Fruit fly (Drosophila melanogaster) whole organism, embryonic: Measurements from ENCODE around the gene Lrrk.

Experiments
- Atf-2 ChIP-seq: fragments of 200-800 bp; sonication (Bioruptor generic); optimal IDR thresholded peaks from 2 replicates; lab custom pipeline; 2016; ENCODE audit warnings: missing biosample characterization, missing genetic modification characterization
- B-H2 ChIP-seq: fragments of 200-800 bp; sonication (Bioruptor generic); optimal IDR thresholded peaks from 2 replicates; lab custom pipeline; 2018; ENCODE audit warnings: missing biosample characterization, mild to moderate bottlenecking, missing genetic modification characterization
- CG10654 ChIP-seq: fragments of 200-800 bp; sonication (Bioruptor generic); optimal IDR thresholded peaks from 2 replicates; lab custom pipeline; 2016; ENCODE audit warnings: missing biosample characterization, missing genetic modification characterization
- CG10979 ChIP-seq: fragments of 200-800 bp; sonication (Bioruptor generic); optimal IDR thresholded peaks from 2 replicates; lab custom pipeline; 2018; ENCODE audit warnings: missing biosample characterization, mild to moderate bottlenecking, missing genetic modification characterization, moderate library complexity
- CG11504 ChIP-seq: fragments of 200-800 bp; sonication (Bioruptor generic); optimal IDR thresholded peaks from 3 replicates; lab custom pipeline; 2019; ENCODE audit warnings: missing biosample characterization, mild to moderate bottlenecking, missing genetic modification characterization, moderate library complexity
- CG12769 ChIP-seq: fragments of 200-800 bp; sonication (Bioruptor generic); optimal IDR thresholded peaks from 2 replicates; lab custom pipeline; 2019; ENCODE audit warnings: missing biosample characterization, mild to moderate bottlenecking, missing genetic modification characterization, moderate library complexity
- CG13296 ChIP-seq: fragments of 200-800 bp; sonication (Bioruptor generic); optimal IDR thresholded peaks from 3 replicates; lab custom pipeline; 2018; ENCODE audit warnings: missing biosample characterization, mild to moderate bottlenecking, missing genetic modification characterization
- CG1529 ChIP-seq: fragments of 200-800 bp; sonication (Bioruptor generic); optimal IDR thresholded peaks from 3 replicates; lab custom pipeline; 2018; ENCODE audit warnings: missing biosample characterization, missing genetic modification characterization
- CG18262 ChIP-seq: fragments of 200-800 bp; optimal IDR thresholded peaks from 3 replicates; lab custom pipeline; 2019; ENCODE audit warnings: missing biosample characterization, mild to moderate bottlenecking, missing genetic modification characterization, moderate library complexity
- CG2116 ChIP-seq: fragments of 200-800 bp; sonication (Bioruptor generic); optimal IDR thresholded peaks from 3 replicates; lab custom pipeline; 2018; ENCODE audit warnings: missing biosample characterization, mild to moderate bottlenecking, missing genetic modification characterization
- CG2120 ChIP-seq: fragments of 200-800 bp; sonication (Bioruptor generic); optimal IDR thresholded peaks from 3 replicates; lab custom pipeline; 2016; ENCODE audit warnings: missing biosample characterization, missing genetic modification characterization
- CG2712 ChIP-seq: fragments of 200-800 bp; optimal IDR thresholded peaks from 3 replicates; lab custom pipeline; 2019; ENCODE audit warnings: missing biosample characterization, mild to moderate bottlenecking, missing genetic modification characterization, moderate library complexity
- CG30431 ChIP-seq: fragments of 200-800 bp; sonication (Bioruptor generic); optimal IDR thresholded peaks from 2 replicates; lab custom pipeline; 2017; ENCODE audit warnings: missing biosample characterization, missing genetic modification characterization
- CG5245 ChIP-seq: fragments of 200-800 bp; sonication (Bioruptor generic); optimal IDR thresholded peaks from 3 replicates; lab custom pipeline; 2016; ENCODE audit warnings: missing biosample characterization, missing genetic modification characterization
- CG8478 ChIP-seq: fragments of >200 bp; optimal IDR thresholded peaks from 2 replicates; lab custom pipeline; 2018
- CG8944 ChIP-seq: fragments of 200-800 bp; sonication (Bioruptor generic); optimal IDR thresholded peaks from 3 replicates; lab custom pipeline; 2016; ENCODE audit warnings: missing biosample characterization, missing genetic modification characterization
- CG9876 ChIP-seq: fragments of 200-800 bp; sonication (Bioruptor generic); optimal IDR thresholded peaks from 2 replicates; lab custom pipeline; 2016; ENCODE audit warnings: missing biosample characterization, missing genetic modification characterization
- Camta ChIP-seq: fragments of 200-800 bp; sonication (Bioruptor generic); optimal IDR thresholded peaks from 2 replicates; lab custom pipeline; 2016; ENCODE audit warnings: missing biosample characterization, missing genetic modification characterization
- CkIIα-i1 ChIP-seq: fragments of 200-800 bp; sonication (Bioruptor generic); IDR thresholded peaks from 2 replicates; pipeline ENCODE4 v1.3.6; 2022; ENCODE audit warnings: missing biosample characterization, missing genetic modification characterization
- D19A ChIP-seq: fragments of 200-800 bp; optimal IDR thresholded peaks from 3 replicates; lab custom pipeline; 2019; ENCODE audit warnings: missing biosample characterization, mild to moderate bottlenecking, missing genetic modification characterization, moderate library complexity
- Doc2 ChIP-seq: fragments of 200-800 bp; sonication (Bioruptor generic); IDR thresholded peaks from 2 replicates; pipeline ENCODE4 v1.3.6; 2022; ENCODE audit warnings: missing biosample characterization, missing genetic modification characterization
- Fer3 ChIP-seq: fragments of 200-800 bp; sonication (Bioruptor generic); optimal IDR thresholded peaks from 2 replicates; lab custom pipeline; 2018; ENCODE audit warnings: missing biosample characterization, mild to moderate bottlenecking, missing genetic modification characterization, moderate library complexity
- HHEX ChIP-seq: fragments of 200-800 bp; sonication (Bioruptor generic); optimal IDR thresholded peaks from 3 replicates; lab custom pipeline; 2017; ENCODE audit warnings: missing biosample characterization, mild to moderate bottlenecking, missing genetic modification characterization, missing genetic modification reagents
- HLHmδ ChIP-seq: fragments of 200-800 bp; sonication (Bioruptor generic); optimal IDR thresholded peaks from 2 replicates; lab custom pipeline; 2018; ENCODE audit warnings: missing biosample characterization, mild to moderate bottlenecking, missing genetic modification characterization, moderate library complexity
- HmgD ChIP-seq: fragments of 200-800 bp; sonication (Bioruptor generic); optimal IDR thresholded peaks from 3 replicates; lab custom pipeline; 2016; ENCODE audit warnings: missing biosample characterization, missing genetic modification characterization
- Lim3 ChIP-seq: fragments of 200-800 bp; sonication (Bioruptor generic); IDR thresholded peaks from 2 replicates; pipeline ENCODE4 v1.3.6; 2022; ENCODE audit warnings: missing biosample characterization, missing genetic modification characterization
- NC2α ChIP-seq: fragments of 200-800 bp; sonication (Bioruptor generic); optimal IDR thresholded peaks from 2 replicates; lab custom pipeline; 2016; ENCODE audit warnings: missing biosample characterization, missing genetic modification characterization
- Rx ChIP-seq: fragments of 200-800 bp; sonication (Bioruptor generic); IDR thresholded peaks from 2 replicates; pipeline ENCODE4 v1.3.6; 2022; ENCODE audit warnings: missing biosample characterization, missing genetic modification characterization
- Scr ChIP-seq: fragments of 200-800 bp; sonication (Bioruptor generic); IDR thresholded peaks from 2 replicates; pipeline ENCODE4 v1.3.6; 2022; ENCODE audit warnings: missing biosample characterization, missing genetic modification characterization; ENCODE audit not compliant: partially characterized antibody
- Six4 ChIP-seq: fragments of 200-800 bp; sonication (Bioruptor generic); optimal IDR thresholded peaks from 2 replicates; lab custom pipeline; 2016; ENCODE audit warnings: missing biosample characterization, missing genetic modification characterization
- Spps ChIP-seq: fragments of 200-800 bp; sonication (Bioruptor generic); optimal IDR thresholded peaks from 2 replicates; lab custom pipeline; 2018; ENCODE audit warnings: missing biosample characterization, mild to moderate bottlenecking, missing genetic modification characterization
- Ssrp ChIP-seq: fragments of 200-800 bp; sonication (Bioruptor generic); optimal IDR thresholded peaks from 2 replicates; lab custom pipeline; 2018; ENCODE audit warnings: missing biosample characterization, mild to moderate bottlenecking, missing genetic modification characterization, moderate library complexity
- Stat92E ChIP-seq, 3 experiments: fragments of >200 bp in 2 of 3; fragments of 200-800 bp in 1 of 3; sonication (Bioruptor generic) in 1 of 3; optimal IDR thresholded peaks; 2 replicates each; lab custom pipeline; 2017 to 2019; ENCODE audit warnings: missing biosample characterization in 3 of 3, missing genetic modification characterization in 3 of 3, mild to moderate bottlenecking in 1 of 3, moderate library complexity in 1 of 3
- aop ChIP-seq: fragments of 200-800 bp; sonication (Bioruptor generic); IDR thresholded peaks from 2 replicates; pipeline ENCODE4 v1.3.6; 2022; ENCODE audit warnings: missing biosample characterization, missing genetic modification characterization
- bbx ChIP-seq: fragments of 200-800 bp; sonication (Bioruptor generic); IDR thresholded peaks from 2 replicates; pipeline ENCODE4 v1.3.6; 2022; ENCODE audit warnings: missing biosample characterization, missing genetic modification characterization; ENCODE audit not compliant: partially characterized antibody
- chif ChIP-seq, 2 experiments: fragments of 200-800 bp; sonication (Bioruptor generic); optimal IDR thresholded peaks; 3 replicates each; lab custom pipeline; 2016; ENCODE audit warnings: missing biosample characterization in 2 of 2, missing genetic modification characterization in 2 of 2
- crol ChIP-seq: fragments of 200-800 bp; sonication (Bioruptor generic); IDR thresholded peaks from 2 replicates; pipeline ENCODE4 v1.3.6; 2022; ENCODE audit warnings: missing biosample characterization, missing genetic modification characterization
- dan ChIP-seq: fragments of 200-800 bp; sonication (Bioruptor generic); IDR thresholded peaks from 2 replicates; pipeline ENCODE4 v1.3.6; 2022; ENCODE audit warnings: missing biosample characterization, missing genetic modification characterization
- dm ChIP-seq: fragments of 200-800 bp; sonication (Bioruptor generic); optimal IDR thresholded peaks from 3 replicates; lab custom pipeline; 2016; ENCODE audit warnings: missing biosample characterization, missing genetic modification characterization
- dmrt11E ChIP-seq: fragments of 200-800 bp; sonication (Bioruptor generic); optimal IDR thresholded peaks from 3 replicates; lab custom pipeline; 2018; ENCODE audit warnings: missing biosample characterization, mild to moderate bottlenecking, missing genetic modification characterization, moderate library complexity
- dysf ChIP-seq: fragments of 200-800 bp; sonication (Bioruptor generic); IDR thresholded peaks from 3 replicates; pipeline ENCODE4 v1.3.6; 2022; ENCODE audit warnings: missing biosample characterization, missing genetic modification characterization
- esg ChIP-seq: fragments of 200-800 bp; sonication (Bioruptor generic); conservative IDR thresholded peaks from 2 replicates; pipeline ENCODE4 v1.3.6; 2022; ENCODE audit warnings: missing biosample characterization, missing genetic modification characterization
- gcm2 ChIP-seq: fragments of 200-800 bp; sonication (Bioruptor generic); optimal IDR thresholded peaks from 2 replicates; lab custom pipeline; 2016; ENCODE audit warnings: missing biosample characterization, missing genetic modification characterization
- grau ChIP-seq: fragments of 200-800 bp; optimal IDR thresholded peaks from 3 replicates; lab custom pipeline; 2019; ENCODE audit warnings: missing biosample characterization, mild to moderate bottlenecking, missing genetic modification characterization, moderate library complexity
- nmo ChIP-seq: fragments of 200-800 bp; sonication (Bioruptor generic); optimal IDR thresholded peaks from 2 replicates; lab custom pipeline; 2018; ENCODE audit warnings: missing biosample characterization, mild to moderate bottlenecking, missing genetic modification characterization, moderate library complexity
- onecut ChIP-seq: fragments of 200-800 bp; sonication (Bioruptor generic); IDR thresholded peaks from 2 replicates; pipeline ENCODE4 v1.3.6; 2022; ENCODE audit warnings: missing biosample characterization, missing genetic modification characterization
- ro ChIP-seq: fragments of 200-800 bp; sonication (Bioruptor generic); IDR thresholded peaks from 2 replicates; pipeline ENCODE4 v1.3.6; 2022; ENCODE audit warnings: missing biosample characterization, missing genetic modification characterization
- run ChIP-seq: fragments of 200-800 bp; sonication (Bioruptor generic); optimal IDR thresholded peaks from 3 replicates; lab custom pipeline; 2018; ENCODE audit warnings: missing biosample characterization, mild to moderate bottlenecking, missing genetic modification characterization
- schlank ChIP-seq: fragments of 200-800 bp; sonication (Bioruptor generic); optimal IDR thresholded peaks from 2 replicates; lab custom pipeline; 2018; ENCODE audit warnings: missing biosample characterization, mild to moderate bottlenecking, missing genetic modification characterization
- toy ChIP-seq: fragments of 200-800 bp; sonication (Bioruptor generic); IDR thresholded peaks from 2 replicates; pipeline ENCODE4 v1.3.6; 2022; ENCODE audit warnings: missing biosample characterization, missing genetic modification characterization
- tup ChIP-seq: fragments of 200-800 bp; sonication (Bioruptor generic); optimal IDR thresholded peaks from 2 replicates; lab custom pipeline; 2016; ENCODE audit warnings: missing biosample characterization, mild to moderate bottlenecking, missing genetic modification characterization, moderate library complexity

Lrrk gene

DNA sequence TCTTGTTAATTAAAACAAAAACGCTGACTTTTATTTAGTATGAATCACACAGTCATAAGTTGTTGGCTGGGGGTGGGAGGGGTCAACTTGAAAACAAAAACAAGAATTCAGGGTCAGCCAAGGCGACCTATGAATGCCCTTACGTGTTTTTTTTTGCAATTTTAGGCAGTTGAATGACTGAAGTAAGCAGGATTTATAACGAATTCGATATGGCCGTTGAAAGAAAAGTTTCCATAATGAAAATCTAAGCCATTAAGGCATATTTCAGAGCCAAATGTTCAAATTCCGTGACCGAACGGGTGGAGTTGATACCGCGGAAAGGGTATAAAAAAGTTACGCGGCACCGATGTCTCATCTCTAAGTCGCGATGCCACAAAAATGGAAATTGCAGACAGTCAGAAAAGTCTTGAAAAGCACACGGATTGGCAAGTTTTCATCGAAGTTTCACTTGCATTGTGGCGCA, 1.3 kb upstream of the Lrrk start (continued):
- peak; percentile 89 for TF ChIP-seq crol (GFP tag; lab: Robert Waterston, UW)
- TF ChIP-seq CG10979 (tag; lab: Kevin White, UChicago), result peak; percentile 66
- peak; percentile 50 for TF ChIP-seq NC2α
- TF ChIP-seq Scr (GFP tag; lab: Robert Waterston, UW), result no peak
- TF ChIP-seq CG18262 (tag; lab: Kevin White, UChicago), result no peak
- peak; percentile 66 for TF ChIP-seq CG5245 (GFP tag; lab: Kevin White, UChicago)
- TF ChIP-seq CG11504 (tag; lab: Kevin White, UChicago), result no peak
- peak; percentile 41 for TF ChIP-seq Camta (GFP tag; lab: Kevin White, UChicago)
- TF ChIP-seq esg, result peak; percentile 46
- peak; percentile 78 for TF ChIP-seq CG8944
- TF ChIP-seq CG2120 (GFP tag; lab: Kevin White, UChicago), result peak; percentile 85
- TF ChIP-seq HLHmδ (GFP tag; lab: Kevin White, UChicago), result no peak
- no peak for TF ChIP-seq nmo (GFP tag; lab: Kevin White, UChicago)
- TF ChIP-seq run (tag; lab: Kevin White, UChicago), result no peak
- peak; percentile 62 for TF ChIP-seq HHEX (GFP tag; lab: Kevin White, UChicago)
- TF ChIP-seq bbx, result no peak
- TF ChIP-seq D19A (tag; lab: Kevin White, UChicago), result peak; percentile 100
- peak; percentile 9 for TF ChIP-seq tup (GFP tag; lab: Kevin White, UChicago)
- peak; percentile 54 for TF ChIP-seq CG10654 (GFP tag; lab: Kevin White, UChicago)
- peak; percentile 57 for TF ChIP-seq Ssrp (tag; lab: Kevin White, UChicago)
- peak; percentile 63 for TF ChIP-seq dmrt11E (tag; lab: Kevin White, UChicago)
- no peak for TF ChIP-seq ro (GFP tag; lab: Robert Waterston, UW)
- TF ChIP-seq CG2712 (tag; lab: Kevin White, UChicago), result no peak
- peak in 1 of 3 experiments; percentile 10 for TF ChIP-seq Stat92E (GFP tag; optimal IDR thresholded peaks at IDR 0.05; lab: Kevin White, UChicago)
- TF ChIP-seq CG12769 (tag; lab: Kevin White, UChicago), result no peak
- TF ChIP-seq Fer3 (tag; lab: Kevin White, UChicago), result no peak
- TF ChIP-seq CG30431, result peak; percentile 49
- TF ChIP-seq CG13296 (GFP tag; lab: Kevin White, UChicago), result no peak
- no peak for TF ChIP-seq dan (GFP tag; lab: Robert Waterston, UW)
- no peak for TF ChIP-seq CkIIα-i1
- peak; percentile 59 to 71 for TF ChIP-seq chif (GFP tag; optimal IDR thresholded peaks at IDR 0.05; lab: Kevin White, UChicago)
- TF ChIP-seq CG9876 (GFP tag; lab: Kevin White, UChicago), result peak; percentile 39
- TF ChIP-seq B-H2, result no peak
- no peak for TF ChIP-seq CG1529 (GFP tag; lab: Kevin White, UChicago)
- peak; percentile 39; the same call in 1 of the 2 replicates for TF ChIP-seq Rx (GFP tag; lab: Robert Waterston, UW)
- peak; percentile 54 for TF ChIP-seq dm (GFP tag; lab: Kevin White, UChicago)
- no peak for TF ChIP-seq Lim3
- peak; percentile 31; the same call in 1 of the 2 replicates for TF ChIP-seq onecut (GFP tag; lab: Robert Waterston, UW)
- no peak for TF ChIP-seq HmgD (GFP tag; lab: Kevin White, UChicago)
- no peak for TF ChIP-seq aop (GFP tag; lab: Robert Waterston, UW)
- TF ChIP-seq schlank, result peak; percentile 60
- TF ChIP-seq Atf-2, result peak; percentile 38
- TF ChIP-seq CG8478 (lab: Kevin White, UChicago), result no peak
- TF ChIP-seq Spps (tag; lab: Kevin White, UChicago), result peak; percentile 31
- no peak for TF ChIP-seq toy
- no peak for TF ChIP-seq gcm2
- TF ChIP-seq dysf (GFP tag; lab: Robert Waterston, UW), result peak; percentile 78
- peak; percentile 72 for TF ChIP-seq Six4
- peak; percentile 22 for TF ChIP-seq CG2116 (GFP tag; lab: Kevin White, UChicago)
- no peak for TF ChIP-seq grau
- TF ChIP-seq Doc2 (GFP tag; lab: Robert Waterston, UW), result no peak
